Worm (Caenorhabditis elegans) whole organism, L4 larva: ENCODE data around the gene abhd-5.2.

Experiments
- F10B5.3 ChIP-seq: sonication (generic microtip); optimal IDR thresholded peaks from 2 replicates; lab custom pipeline; 2016; ENCODE audit warnings: mild to moderate bottlenecking, missing genetic modification characterization, missing compliant biosample characterization
- ZK546.5 ChIP-seq, 2 experiments: sonication (generic microtip); optimal IDR thresholded peaks; 2 replicates each; lab custom pipeline; 2017; ENCODE audit warnings: missing biosample characterization in 2 of 2, missing genetic modification characterization in 2 of 2
- ceh-82 ChIP-seq: sonication (generic microtip); optimal IDR thresholded peaks from 2 replicates; lab custom pipeline; 2017; ENCODE audit warnings: missing biosample characterization, missing genetic modification characterization
- fos-1 ChIP-seq: fragments of 150-350 bp; optimal IDR thresholded peaks from 2 replicates; lab custom pipeline; 2014; ENCODE audit warnings: missing biosample characterization, missing genetic modification characterization
- lin-15B ChIP-seq: fragments of 150-350 bp; sonication (generic microtip); optimal IDR thresholded peaks from 3 replicates; lab custom pipeline; 2014; ENCODE audit warnings: missing biosample characterization, missing genetic modification characterization
- lir-3 ChIP-seq: sonication (generic microtip); optimal IDR thresholded peaks from 2 replicates; lab custom pipeline; 2016; ENCODE audit warnings: mild to moderate bottlenecking, missing genetic modification characterization, missing compliant biosample characterization
- madf-9 ChIP-seq: fragments of 200-800 bp; sonication (Bioruptor generic); conservative IDR thresholded peaks from 2 replicates; pipeline ENCODE4 v1.3.6; 2022; ENCODE audit warnings: missing genetic modification reagents, missing genetic modification characterization, missing compliant biosample characterization
- nhr-48 ChIP-seq: sonication (generic microtip); optimal IDR thresholded peaks from 2 replicates; lab custom pipeline; 2016; ENCODE audit warnings: mild to moderate bottlenecking, missing genetic modification characterization, missing compliant biosample characterization
- unc-130 ChIP-seq: sonication (generic microtip); optimal IDR thresholded peaks from 2 replicates; lab custom pipeline; 2016; ENCODE audit warnings: missing genetic modification reagents, missing genetic modification characterization, missing compliant biosample characterization
- unc-39 ChIP-seq: sonication (generic microtip); optimal IDR thresholded peaks from 2 replicates; lab custom pipeline; 2017; ENCODE audit warnings: missing biosample characterization, missing genetic modification characterization
- unc-62 ChIP-seq, 3 experiments: fragments of 150-350 bp in 1 of 3; sonication (generic microtip); optimal IDR thresholded peaks in 2 of 3; peaks in 1 of 3; 1 replicate in 1 of 3; 2 replicates in 2 of 3; lab custom pipeline; 2014 to 2017; ENCODE audit warnings: missing biosample characterization in 3 of 3, missing genetic modification characterization in 3 of 3, missing genetic modification reagents in 3 of 3, missing genotype in 1 of 3
- zag-1 ChIP-seq: fragments of 150-350 bp; optimal IDR thresholded peaks from 2 replicates; lab custom pipeline; 2014; ENCODE audit warnings: missing biosample characterization, missing genetic modification characterization
- zip-11 ChIP-seq: fragments of 200-800 bp; sonication (Bioruptor generic); IDR thresholded peaks from 2 replicates; pipeline ENCODE4 v1.3.6; 2022; ENCODE audit warnings: missing genetic modification characterization, missing compliant biosample characterization
- ztf-7 ChIP-seq: fragments of 150-350 bp; optimal IDR thresholded peaks from 2 replicates; lab custom pipeline; 2014; ENCODE audit warnings: missing biosample characterization, missing genetic modification characterization

- TF ChIP-seq unc-39 (tag; lab: Kevin White, UChicago) (no peak), unc-62 (GFP tag; optimal IDR thresholded peaks at IDR 0.05 in 1 of 2; lab: Kevin White, UChicago) (no peak), unc-62 (tag; optimal IDR thresholded peaks at IDR 0.05; lab: Kevin White, UChicago) (no peak), lir-3 (no peak), zip-11 (GFP tag; lab: Robert Waterston, UW) (no peak), ztf-7 (tag; lab: Kevin White, UChicago) (peak; percentile 57), madf-9 (GFP tag; lab: Robert Waterston, UW) (no peak), zag-1 (tag; lab: Kevin White, UChicago) (no peak), unc-130 (GFP tag; lab: Kevin White, UChicago) (no peak), lin-15B (no peak), ceh-82 (tag; lab: Kevin White, UChicago) (no peak), fos-1 (tag; lab: Kevin White, UChicago) (no peak), F10B5.3 (no peak), nhr-48 (no peak), ZK546.5 (tag; optimal IDR thresholded peaks at IDR 0.05; lab: Kevin White, UChicago) (no peak)
Observed at ce11 chrV:4889477-4889876, 45.0 kb downstream of the abhd-5.2 start, which contains the start of gene ugt-12.
